Fruit fly (Drosophila melanogaster) whole organism, embryonic: Measurements from ENCODE around the gene CG5382.
A peak's percentile ranks its signal among the peaks of the same experiment; 100 is the strongest.

ENCODE experiments used
- Asciz ChIP-seq: fragments of 200-800 bp; sonication (Bioruptor generic); optimal IDR thresholded peaks from 2 replicates; lab custom pipeline; 2017; ENCODE audit warnings: missing biosample characterization, mild to moderate bottlenecking, missing genetic modification characterization, missing genetic modification reagents
- B-H2 ChIP-seq: fragments of 200-800 bp; sonication (Bioruptor generic); optimal IDR thresholded peaks from 2 replicates; lab custom pipeline; 2018; ENCODE audit warnings: missing biosample characterization, mild to moderate bottlenecking, missing genetic modification characterization
- CG10147 ChIP-seq: fragments of 200-800 bp; sonication (Bioruptor generic); optimal IDR thresholded peaks from 2 replicates; lab custom pipeline; 2019; ENCODE audit warnings: missing biosample characterization, mild to moderate bottlenecking, missing genetic modification characterization, moderate library complexity
- CG11723 ChIP-seq: fragments of 200-800 bp; sonication (Bioruptor generic); optimal IDR thresholded peaks from 2 replicates; lab custom pipeline; 2017; ENCODE audit warnings: missing biosample characterization, mild to moderate bottlenecking, missing genetic modification characterization
- CG1233 ChIP-seq: fragments of 200-800 bp; sonication (Bioruptor generic); optimal IDR thresholded peaks from 4 replicates; lab custom pipeline; 2018; ENCODE audit warnings: missing biosample characterization, mild to moderate bottlenecking, missing genetic modification characterization
- CG12391 ChIP-seq: fragments of 200-800 bp; sonication (Bioruptor generic); optimal IDR thresholded peaks from 3 replicates; lab custom pipeline; 2018; ENCODE audit warnings: missing biosample characterization, mild to moderate bottlenecking, missing genetic modification characterization, moderate library complexity
- CG13123 ChIP-seq: fragments of 200-800 bp; sonication (Bioruptor generic); optimal IDR thresholded peaks from 2 replicates; lab custom pipeline; 2016; ENCODE audit warnings: missing biosample characterization, missing genetic modification characterization
- CG15696 ChIP-seq: fragments of 200-800 bp; sonication (Bioruptor generic); optimal IDR thresholded peaks from 2 replicates; lab custom pipeline; 2019; ENCODE audit warnings: missing biosample characterization, mild to moderate bottlenecking, missing genetic modification characterization, moderate library complexity
- CG16779 ChIP-seq: fragments of 200-800 bp; sonication (Bioruptor generic); IDR thresholded peaks from 2 replicates; pipeline ENCODE4 v1.3.6; 2022; ENCODE audit warnings: missing biosample characterization, missing genetic modification characterization
- CG16863 ChIP-seq: fragments of 200-800 bp; sonication (Bioruptor generic); optimal IDR thresholded peaks from 3 replicates; lab custom pipeline; 2016; ENCODE audit warnings: missing biosample characterization, missing genetic modification characterization
- CG18262 ChIP-seq: fragments of 200-800 bp; optimal IDR thresholded peaks from 3 replicates; lab custom pipeline; 2019; ENCODE audit warnings: missing biosample characterization, mild to moderate bottlenecking, missing genetic modification characterization, moderate library complexity
- CG3065 ChIP-seq: fragments of 200-800 bp; sonication (Bioruptor generic); optimal IDR thresholded peaks from 2 replicates; lab custom pipeline; 2016; ENCODE audit warnings: missing biosample characterization, missing genetic modification characterization
- CG31388 ChIP-seq: fragments of 200-800 bp; sonication (Bioruptor generic); optimal IDR thresholded peaks from 2 replicates; lab custom pipeline; 2016; ENCODE audit warnings: missing biosample characterization, missing genetic modification characterization
- CG31441 ChIP-seq: fragments of 200-800 bp; sonication (Bioruptor generic); IDR thresholded peaks from 2 replicates; pipeline ENCODE4 v1.3.6; 2022; ENCODE audit warnings: missing biosample characterization, missing genetic modification characterization
- CG32772 ChIP-seq: fragments of 200-800 bp; sonication (Bioruptor generic); IDR thresholded peaks from 2 replicates; pipeline ENCODE4 v1.3.6; 2022; ENCODE audit warnings: missing biosample characterization, missing genetic modification characterization
- CG4424 ChIP-seq: fragments of 200-800 bp; sonication (Bioruptor generic); optimal IDR thresholded peaks from 3 replicates; lab custom pipeline; 2016; ENCODE audit warnings: missing biosample characterization, missing genetic modification characterization
- CG4707 ChIP-seq: fragments of 200-800 bp; sonication (Bioruptor generic); optimal IDR thresholded peaks from 2 replicates; lab custom pipeline; 2018; ENCODE audit warnings: missing biosample characterization, mild to moderate bottlenecking, missing genetic modification characterization, moderate library complexity
- CG6813 ChIP-seq: fragments of 200-800 bp; sonication (Bioruptor generic); optimal IDR thresholded peaks from 2 replicates; lab custom pipeline; 2017; ENCODE audit warnings: missing biosample characterization, missing genetic modification characterization, mild to moderate bottlenecking, moderate library complexity, missing genetic modification reagents
- CHES-1-like ChIP-seq: fragments of 200-800 bp; sonication (Bioruptor generic); optimal IDR thresholded peaks from 2 replicates; lab custom pipeline; 2016; ENCODE audit warnings: missing biosample characterization, missing genetic modification characterization
- Camta ChIP-seq: fragments of 200-800 bp; sonication (Bioruptor generic); optimal IDR thresholded peaks from 2 replicates; lab custom pipeline; 2016; ENCODE audit warnings: missing biosample characterization, missing genetic modification characterization
- CkIIα-i1 ChIP-seq: fragments of 200-800 bp; sonication (Bioruptor generic); IDR thresholded peaks from 2 replicates; pipeline ENCODE4 v1.3.6; 2022; ENCODE audit warnings: missing biosample characterization, missing genetic modification characterization
- CrebB ChIP-seq: fragments of 200-800 bp; sonication (Bioruptor generic); optimal IDR thresholded peaks from 3 replicates; lab custom pipeline; 2018; ENCODE audit warnings: missing biosample characterization, mild to moderate bottlenecking, missing genetic modification characterization
- D19A ChIP-seq: fragments of 200-800 bp; optimal IDR thresholded peaks from 3 replicates; lab custom pipeline; 2019; ENCODE audit warnings: missing biosample characterization, mild to moderate bottlenecking, missing genetic modification characterization, moderate library complexity
- Doc2 ChIP-seq: fragments of 200-800 bp; sonication (Bioruptor generic); IDR thresholded peaks from 2 replicates; pipeline ENCODE4 v1.3.6; 2022; ENCODE audit warnings: missing biosample characterization, missing genetic modification characterization
- HmgZ ChIP-seq: fragments of 200-800 bp; sonication (Bioruptor generic); optimal IDR thresholded peaks from 2 replicates; lab custom pipeline; 2018; ENCODE audit warnings: missing biosample characterization, mild to moderate bottlenecking, missing genetic modification characterization
- Lpt ChIP-seq: fragments of >200 bp; optimal IDR thresholded peaks from 2 replicates; lab custom pipeline; 2018; ENCODE audit warnings: missing biosample characterization, missing genetic modification characterization
- Ptx1 ChIP-seq: fragments of 200-800 bp; sonication (Bioruptor generic); IDR thresholded peaks from 2 replicates; pipeline ENCODE4 v1.3.6; 2022; ENCODE audit warnings: missing biosample characterization, missing genetic modification characterization
- Spps ChIP-seq: fragments of 200-800 bp; sonication (Bioruptor generic); optimal IDR thresholded peaks from 2 replicates; lab custom pipeline; 2018; ENCODE audit warnings: missing biosample characterization, mild to moderate bottlenecking, missing genetic modification characterization
- bigmax ChIP-seq: fragments of 200-800 bp; sonication (Bioruptor generic); optimal IDR thresholded peaks from 2 replicates; lab custom pipeline; 2018; ENCODE audit warnings: missing biosample characterization, mild to moderate bottlenecking, missing genetic modification characterization
- chn ChIP-seq: fragments of 200-800 bp; sonication (Bioruptor generic); optimal IDR thresholded peaks from 2 replicates; lab custom pipeline; 2016; ENCODE audit warnings: missing biosample characterization, missing genetic modification characterization
- crc ChIP-seq: fragments of 200-800 bp; sonication (Bioruptor generic); optimal IDR thresholded peaks from 2 replicates; lab custom pipeline; 2016; ENCODE audit warnings: missing biosample characterization, missing genetic modification characterization
- cwo ChIP-seq: fragments of 200-800 bp; sonication (Bioruptor generic); optimal IDR thresholded peaks from 3 replicates; lab custom pipeline; 2017; ENCODE audit warnings: missing biosample characterization, missing genetic modification characterization, mild to moderate bottlenecking, moderate library complexity, missing genetic modification reagents
- danr ChIP-seq: fragments of 200-800 bp; sonication (Bioruptor generic); IDR thresholded peaks from 2 replicates; pipeline ENCODE4 v1.3.6; 2022; ENCODE audit warnings: missing biosample characterization, missing genetic modification characterization
- dati ChIP-seq: fragments of 200-800 bp; sonication (Bioruptor generic); IDR thresholded peaks from 2 replicates; pipeline ENCODE4 v1.3.6; 2022; ENCODE audit warnings: missing biosample characterization, missing genetic modification characterization
- gcm2 ChIP-seq: fragments of 200-800 bp; sonication (Bioruptor generic); optimal IDR thresholded peaks from 2 replicates; lab custom pipeline; 2016; ENCODE audit warnings: missing biosample characterization, missing genetic modification characterization
- jigr1 ChIP-seq: fragments of 200-800 bp; sonication (Bioruptor generic); IDR thresholded peaks from 3 replicates; pipeline ENCODE4 v1.3.6; 2022; ENCODE audit warnings: missing biosample characterization, missing genetic modification characterization
- lmd ChIP-seq: fragments of 200-800 bp; sonication (Bioruptor generic); IDR thresholded peaks from 2 replicates; pipeline ENCODE4 v1.3.6; 2022; ENCODE audit warnings: missing biosample characterization, missing genetic modification characterization
- lola ChIP-seq, 3 experiments: fragments of >200 bp in 2 of 3; fragments of 200-800 bp in 1 of 3; sonication (Bioruptor generic) in 1 of 3; optimal IDR thresholded peaks; 2 replicates each; lab custom pipeline; 2017 to 2019; ENCODE audit warnings: missing biosample characterization in 3 of 3, missing genetic modification characterization in 3 of 3, mild to moderate bottlenecking in 1 of 3, moderate library complexity in 1 of 3
- mld ChIP-seq: fragments of 200-800 bp; sonication (Bioruptor generic); IDR thresholded peaks from 3 replicates; pipeline ENCODE4 v1.3.6; 2022; ENCODE audit warnings: missing biosample characterization, missing genetic modification characterization; ENCODE audit not compliant: partially characterized antibody
- nerfin-2 ChIP-seq: fragments of 200-800 bp; sonication (Bioruptor generic); IDR thresholded peaks from 2 replicates; pipeline ENCODE4 v1.3.6; 2022; ENCODE audit warnings: missing biosample characterization, missing genetic modification characterization; ENCODE audit not compliant: partially characterized antibody
- nmo ChIP-seq: fragments of 200-800 bp; sonication (Bioruptor generic); optimal IDR thresholded peaks from 2 replicates; lab custom pipeline; 2018; ENCODE audit warnings: missing biosample characterization, mild to moderate bottlenecking, missing genetic modification characterization, moderate library complexity
- phol ChIP-seq: fragments of 200-800 bp; sonication (Bioruptor generic); optimal IDR thresholded peaks from 3 replicates; lab custom pipeline; 2018; ENCODE audit warnings: missing biosample characterization, mild to moderate bottlenecking, missing genetic modification characterization, moderate library complexity
- ranshi ChIP-seq: fragments of 200-800 bp; sonication (Bioruptor generic); IDR thresholded peaks from 2 replicates; pipeline ENCODE4 v1.3.6; 2022; ENCODE audit warnings: missing biosample characterization, missing genetic modification characterization
- slbo ChIP-seq: fragments of 200-800 bp; sonication (Bioruptor generic); IDR thresholded peaks from 2 replicates; pipeline ENCODE4 v1.3.6; 2022; ENCODE audit warnings: missing biosample characterization, missing genetic modification characterization
- stc ChIP-seq: fragments of 200-800 bp; sonication (Bioruptor generic); IDR thresholded peaks from 2 replicates; pipeline ENCODE4 v1.3.6; 2022; ENCODE audit warnings: missing biosample characterization, missing genetic modification characterization
- yki ChIP-seq: fragments of >200 bp; optimal IDR thresholded peaks from 3 replicates; lab custom pipeline; 2018
- z ChIP-seq: fragments of 200-800 bp; sonication (Bioruptor generic); IDR thresholded peaks from 3 replicates; pipeline ENCODE4 v1.3.6; 2022; ENCODE audit warnings: missing biosample characterization, missing genetic modification characterization
- zf30C ChIP-seq: fragments of 200-800 bp; sonication (Bioruptor generic); optimal IDR thresholded peaks from 3 replicates; lab custom pipeline; 2018; ENCODE audit warnings: missing biosample characterization, mild to moderate bottlenecking, missing genetic modification characterization
- zfh1 ChIP-seq: fragments of 200-800 bp; sonication (Bioruptor generic); IDR thresholded peaks from 3 replicates; pipeline ENCODE4 v1.3.6; 2022; ENCODE audit warnings: missing biosample characterization, missing genetic modification characterization

Gene CG5382

DNA sequence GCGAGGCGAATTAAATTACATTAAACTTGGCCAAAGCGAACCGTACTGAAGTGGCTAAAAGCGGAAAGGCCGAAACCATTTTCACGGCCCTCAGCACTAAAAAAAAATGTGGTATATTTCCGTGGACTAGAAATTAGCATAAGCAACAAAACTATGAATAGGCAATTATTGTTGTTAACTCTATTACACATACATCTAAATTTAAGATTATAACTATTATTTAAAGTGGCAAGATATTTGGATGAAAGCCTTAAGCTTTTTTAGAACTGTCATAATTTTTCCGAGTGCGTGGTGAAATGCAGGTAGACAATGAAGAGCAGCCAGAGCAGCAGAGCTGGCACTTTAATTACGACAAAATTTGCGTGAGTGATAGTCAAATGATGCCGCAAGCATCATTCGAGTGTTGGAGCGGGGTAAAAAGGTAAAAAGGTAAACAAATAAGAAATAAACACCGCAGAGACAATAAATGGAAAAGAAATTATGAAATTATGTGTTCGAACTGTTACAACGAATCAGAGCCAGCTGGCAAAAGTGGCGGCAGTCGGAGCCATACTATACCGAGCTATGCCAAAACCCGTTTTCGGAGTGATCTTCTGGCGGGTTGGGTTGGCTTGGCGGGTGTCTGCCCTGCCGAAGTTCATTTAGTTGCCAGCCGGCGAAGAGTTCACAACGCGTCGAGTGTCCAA lies 37.0 kb downstream of the CG5382 start, which contains the start of gene CG7080 (continued):
- TF ChIP-seq B-H2 (GFP tag; lab: Kevin White, UChicago) = no peak
- TF ChIP-seq phol (tag; lab: Kevin White, UChicago) = no peak
- no peak for TF ChIP-seq Camta (GFP tag; lab: Kevin White, UChicago)
- no peak for TF ChIP-seq CG1233 (GFP tag; lab: Kevin White, UChicago)
- no peak for TF ChIP-seq CG4707
- TF ChIP-seq CG6813 (GFP tag; lab: Kevin White, UChicago) = no peak
- no peak for TF ChIP-seq CrebB (tag; lab: Kevin White, UChicago)
- TF ChIP-seq chn = no peak
- no peak for TF ChIP-seq mld (GFP tag; lab: Robert Waterston, UW)
- TF ChIP-seq CkIIα-i1 (GFP tag; lab: Robert Waterston, UW) = no peak
- TF ChIP-seq CG11723 = no peak
- no peak for TF ChIP-seq CG10147 (GFP tag; lab: Kevin White, UChicago)
- TF ChIP-seq HmgZ (tag; lab: Kevin White, UChicago) = no peak
- TF ChIP-seq Asciz (GFP tag; lab: Kevin White, UChicago) = peak; percentile 19
- no peak for TF ChIP-seq D19A (tag; lab: Kevin White, UChicago)
- no peak for TF ChIP-seq slbo (GFP tag; lab: Robert Waterston, UW)
- peak; percentile 62 for TF ChIP-seq stc (GFP tag; lab: Robert Waterston, UW)
- no peak for TF ChIP-seq gcm2 (GFP tag; lab: Kevin White, UChicago)
- no peak for TF ChIP-seq danr (GFP tag; lab: Robert Waterston, UW)
- no peak for TF ChIP-seq bigmax

DNA sequence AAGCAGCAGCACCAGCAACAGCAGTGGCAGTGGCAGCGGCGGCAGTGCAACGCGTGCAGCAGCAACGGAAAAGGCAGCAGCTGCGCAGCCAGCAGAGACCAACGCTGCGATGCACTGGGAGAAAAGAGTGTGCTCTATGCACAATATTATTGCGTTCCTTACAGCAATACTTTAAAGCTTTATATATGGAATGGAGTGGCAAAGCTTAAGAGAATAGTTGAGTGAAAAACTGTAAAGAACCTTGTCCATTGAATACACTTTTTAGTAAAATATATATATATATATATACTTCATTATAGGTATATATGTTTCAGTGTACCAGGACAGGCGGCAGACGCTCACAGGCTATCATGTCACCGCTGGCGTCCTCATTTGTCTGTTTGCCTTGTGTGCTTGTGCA lies 41.0 kb downstream of the CG5382 start:
- TF ChIP-seq chn = no peak
- no peak for TF ChIP-seq Lpt (GFP tag; lab: Kevin White, UChicago)
- TF ChIP-seq CG31441 (GFP tag; lab: Robert Waterston, UW) = peak; percentile 34; the same call in 1 of the 2 replicates
- no peak for TF ChIP-seq lola (GFP tag; optimal IDR thresholded peaks at IDR 0.05; lab: Kevin White, UChicago)
- 0 out of 2 replicates have a peak, but pooled peaks have one; percentile 5 for TF ChIP-seq CG32772 (GFP tag; lab: Robert Waterston, UW)
- no peak for TF ChIP-seq dati (GFP tag; lab: Robert Waterston, UW)
- no peak for TF ChIP-seq nerfin-2 (GFP tag; lab: Robert Waterston, UW)
- no peak for TF ChIP-seq CHES-1-like (GFP tag; lab: Kevin White, UChicago)
- no peak for TF ChIP-seq yki
- no peak for TF ChIP-seq jigr1 (GFP tag; lab: Robert Waterston, UW)
- TF ChIP-seq nmo = peak; percentile 34
- no peak for TF ChIP-seq CG1233 (GFP tag; lab: Kevin White, UChicago)
- no peak for TF ChIP-seq cwo (GFP tag; lab: Kevin White, UChicago)
- no peak for TF ChIP-seq CG3065 (GFP tag; lab: Kevin White, UChicago)
- no peak for TF ChIP-seq CG16863 (GFP tag; lab: Kevin White, UChicago)
- no peak for TF ChIP-seq Spps (tag; lab: Kevin White, UChicago)
- TF ChIP-seq zfh1 = no peak
- peak; percentile 13 for TF ChIP-seq CG12391 (tag; lab: Kevin White, UChicago)
- no peak for TF ChIP-seq CG4424 (GFP tag; lab: Kevin White, UChicago)
- no peak for TF ChIP-seq Doc2 (GFP tag; lab: Robert Waterston, UW)
- no peak for TF ChIP-seq B-H2 (GFP tag; lab: Kevin White, UChicago)
- peak; percentile 52 for TF ChIP-seq CG18262 (tag; lab: Kevin White, UChicago)
- peak; percentile 42 for TF ChIP-seq phol (tag; lab: Kevin White, UChicago)
- TF ChIP-seq CG31388 (GFP tag; lab: Kevin White, UChicago) = no peak
- no peak for TF ChIP-seq lmd (GFP tag; lab: Robert Waterston, UW)
- peak; percentile 13 for TF ChIP-seq CG15696
- TF ChIP-seq ranshi = no peak
- TF ChIP-seq z (GFP tag; lab: Robert Waterston, UW) = no peak
- peak; percentile 62 for TF ChIP-seq zf30C (GFP tag; lab: Kevin White, UChicago)
- TF ChIP-seq CG13123 (GFP tag; lab: Kevin White, UChicago) = no peak
- TF ChIP-seq crc (GFP tag; lab: Kevin White, UChicago) = no peak
- no peak for TF ChIP-seq Ptx1 (GFP tag; lab: Robert Waterston, UW)
- no peak for TF ChIP-seq CG16779 (GFP tag; lab: Robert Waterston, UW)
